Worm (Caenorhabditis elegans): ENCODE data around the gene Y105C5A.24.
"Not testable (repeated sequence)": the region's sequence is repeated elsewhere in the genome, so short reads cannot be mapped to it uniquely, and the experiment has no call there.

DNA sequence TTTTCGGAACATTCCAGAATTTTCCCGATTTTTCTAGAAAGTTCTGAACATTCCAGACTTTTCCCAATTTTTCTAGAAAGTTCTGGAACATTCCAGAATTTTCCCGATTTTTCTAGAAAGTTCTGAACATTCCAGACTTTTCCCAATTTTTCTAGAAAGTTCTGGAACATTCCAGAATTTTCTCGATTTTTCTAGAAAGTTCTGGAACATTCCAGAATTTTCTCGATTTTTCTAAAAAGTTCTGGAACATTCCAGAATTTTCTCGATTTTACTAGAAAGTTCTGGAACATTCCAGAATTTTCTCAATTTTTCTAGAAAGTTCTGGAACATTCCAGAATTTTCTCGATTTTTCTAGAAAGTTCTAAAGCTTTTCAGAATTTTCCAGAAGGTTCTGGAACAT, 46.2 kb downstream of the Y105C5A.24 start:
- peak; percentile 98 for TF ChIP-seq flt-1 (GFP tag; IDR thresholded peaks at IDR 0.05)
- not testable (repeated sequence) for TF ChIP-seq ztf-29 (GFP tag; IDR thresholded peaks at IDR 0.05); tab-1 (GFP tag; IDR thresholded peaks at IDR 0.05); klf-2 (GFP tag; conservative IDR thresholded peaks at IDR 0.05); T22C8.4 (GFP tag; IDR thresholded peaks at IDR 0.05); cog-1 (tag; optimal IDR thresholded peaks at IDR 0.05); med-1 (GFP tag; optimal IDR thresholded peaks at IDR 0.05; ENCODE audit: insufficient read depth)
- peak; percentile 74 for TF ChIP-seq ref-1 (GFP tag; conservative IDR thresholded peaks at IDR 0.05)
- peak; percentile 71; the same call in 1 of the 2 replicates for TF ChIP-seq ztf-23 (GFP tag; IDR thresholded peaks at IDR 0.05)
